Worm (Caenorhabditis elegans): Measurements from ENCODE around the gene gpd-1.

Gene gpd-1

ce11 chrII:10389038-10389437, 4.9 kb upstream of the gpd-1 start:
- TF ChIP-seq elt-1 (tag; optimal IDR thresholded peaks at IDR 0.05) (no peak), R02D3.7 (tag; optimal IDR thresholded peaks at IDR 0.05) (no peak), F13H6.1 (tag; optimal IDR thresholded peaks at IDR 0.05) (peak; percentile 79), fos-1 (tag; optimal IDR thresholded peaks at IDR 0.05) (peak; percentile 71), ceh-82 (tag; optimal IDR thresholded peaks at IDR 0.05) (no peak), nhr-21 (tag; optimal IDR thresholded peaks at IDR 0.05) (peak; percentile 86), nhr-77 (tag; optimal IDR thresholded peaks at IDR 0.05) (no peak), unc-62 (GFP tag; optimal IDR thresholded peaks at IDR 0.05) (no peak), aly-2 (tag; optimal IDR thresholded peaks at IDR 0.05) (no peak), alr-1 (tag; optimal IDR thresholded peaks at IDR 0.05) (no peak), ztf-1 (GFP tag; conservative IDR thresholded peaks at IDR 0.05) (no peak), lin-13 (GFP tag; optimal IDR thresholded peaks at IDR 0.05) (peak; percentile 52), nhr-6 (tag; optimal IDR thresholded peaks at IDR 0.05) (peak; percentile 67), ztf-11 (tag; optimal IDR thresholded peaks at IDR 0.05) (no peak), ztf-4 (tag; optimal IDR thresholded peaks at IDR 0.05) (no peak), blmp-1 (tag; optimal IDR thresholded peaks at IDR 0.05; ENCODE audit: insufficient read depth) (peak; percentile 86), lsy-2 (tag; optimal IDR thresholded peaks at IDR 0.05) (peak in 1 of 2 experiments; percentile 65), gmeb-1 (tag; optimal IDR thresholded peaks at IDR 0.05) (peak; percentile 56), ZK546.5 (tag; optimal IDR thresholded peaks at IDR 0.05) (no peak), nhr-25 (tag; optimal IDR thresholded peaks at IDR 0.05) (peak; percentile 83), snpc-4 (tag; optimal IDR thresholded peaks at IDR 0.05) (peak; percentile 17), mab-5 (tag; optimal IDR thresholded peaks at IDR 0.05) (no peak), dmd-4 (tag; optimal IDR thresholded peaks at IDR 0.05) (no peak), unc-55 (GFP tag; optimal IDR thresholded peaks at IDR 0.05) (no peak), crh-2 (tag; optimal IDR thresholded peaks at IDR 0.05) (peak; percentile 74), Y55F3AM.14 (GFP tag; optimal IDR thresholded peaks at IDR 0.05) (peak; percentile 34), sem-4 (tag; optimal IDR thresholded peaks at IDR 0.05) (peak; percentile 39), C34F6.9 (tag; optimal IDR thresholded peaks at IDR 0.05) (peak; percentile 39), nhr-23 (tag; optimal IDR thresholded peaks at IDR 0.05) (no peak), zag-1 (tag; optimal IDR thresholded peaks at IDR 0.05) (no peak), nhr-237 (tag; optimal IDR thresholded peaks at IDR 0.05) (no peak), mdl-1 (tag; optimal IDR thresholded peaks at IDR 0.05) (peak; percentile 55 to 58), unc-39 (tag; optimal IDR thresholded peaks at IDR 0.05) (no peak), lin-11 (tag; optimal IDR thresholded peaks at IDR 0.05) (no peak), lin-39 (tag; optimal IDR thresholded peaks at IDR 0.05) (no peak), nhr-11 (tag; optimal IDR thresholded peaks at IDR 0.05) (no peak), ama-1 (optimal IDR thresholded peaks at IDR 0.05) (peak; percentile 61), sma-9 (GFP tag; optimal IDR thresholded peaks at IDR 0.05) (peak; percentile 89), sma-9 (tag; optimal IDR thresholded peaks at IDR 0.05) (no peak), sma-3 (GFP tag; optimal IDR thresholded peaks at IDR 0.05) (peak; percentile 90), elt-3 (tag; optimal IDR thresholded peaks at IDR 0.05) (no peak), nhr-129 (tag; optimal IDR thresholded peaks at IDR 0.05) (peak; percentile 63), nhr-10 (tag; optimal IDR thresholded peaks at IDR 0.05) (no peak), egl-27 (tag; optimal IDR thresholded peaks at IDR 0.05) (no peak), mbf-1 (tag; optimal IDR thresholded peaks at IDR 0.05) (no peak), peb-1 (tag; optimal IDR thresholded peaks at IDR 0.05) (no peak), ceh-16 (tag; optimal IDR thresholded peaks at IDR 0.05) (no peak), nhr-12 (tag; optimal IDR thresholded peaks at IDR 0.05) (no peak), skn-1 (tag; optimal IDR thresholded peaks at IDR 0.05) (no peak)

All from whole organism, L2 larva.